Worm (Caenorhabditis elegans) whole organism, L1 larva: ENCODE measurements around the gene Y56A3A.22.

ENCODE experiments used
- C04F5.9 ChIP-seq: sonication (generic microtip); optimal IDR thresholded peaks from 2 replicates; lab custom pipeline; 2016; ENCODE audit warnings: missing genetic modification characterization, missing compliant biosample characterization
- C16A3.4 ChIP-seq: fragments of 150-350 bp; optimal IDR thresholded peaks from 2 replicates; lab custom pipeline; 2014; ENCODE audit warnings: missing biosample characterization, missing genetic modification characterization
- C34B4.2 ChIP-seq: sonication (generic microtip); optimal IDR thresholded peaks from 2 replicates; lab custom pipeline; 2017; ENCODE audit warnings: mild to moderate bottlenecking, missing genetic modification characterization, missing compliant biosample characterization
- F16B12.6 ChIP-seq: fragments of 150-350 bp; optimal IDR thresholded peaks from 2 replicates; lab custom pipeline; 2014; ENCODE audit warnings: missing biosample characterization, missing genetic modification characterization
- Y116A8C.19 ChIP-seq: sonication (generic microtip); optimal IDR thresholded peaks from 2 replicates; lab custom pipeline; 2016; ENCODE audit warnings: missing compliant biosample characterization, missing genetic modification characterization, borderline replicate concordance
- alr-1 ChIP-seq: fragments of 200-800 bp; sonication (Bioruptor generic); optimal IDR thresholded peaks from 2 replicates; lab custom pipeline; 2018; ENCODE audit warnings: borderline replicate concordance, mild to moderate bottlenecking, missing genetic modification characterization, missing compliant biosample characterization
- ama-1 ChIP-seq: fragments of 150-350 bp; optimal IDR thresholded peaks from 2 replicates; lab custom pipeline; 2014
- ceh-63 ChIP-seq: fragments of 200-800 bp; sonication (Bioruptor generic); optimal IDR thresholded peaks from 2 replicates; lab custom pipeline; 2018; ENCODE audit warnings: mild to moderate bottlenecking, missing genetic modification characterization, missing compliant biosample characterization
- ceh-88 ChIP-seq: fragments of 200-800 bp; sonication (Bioruptor generic); IDR thresholded peaks from 2 replicates; pipeline ENCODE4 v1.3.6; 2022; ENCODE audit warnings: missing genetic modification characterization, missing compliant biosample characterization
- ceh-90 ChIP-seq: sonication (generic microtip); optimal IDR thresholded peaks from 2 replicates; lab custom pipeline; 2016; ENCODE audit warnings: missing genetic modification characterization, missing compliant biosample characterization
- elt-2 ChIP-seq: sonication (generic microtip); optimal IDR thresholded peaks from 2 replicates; lab custom pipeline; 2016; ENCODE audit warnings: missing genetic modification characterization, mild to moderate bottlenecking, inconsistent platforms, missing compliant biosample characterization, missing genetic modification reagents
- elt-3 ChIP-seq, 6 experiments: fragments of 150-350 bp in 1 of 6; sonication (generic microtip); optimal IDR thresholded peaks; 2 replicates each; lab custom pipeline; 2017 to 2018; ENCODE audit warnings: missing biosample characterization in 6 of 6, missing genetic modification characterization in 6 of 6, inconsistent platforms in 1 of 6
- fkh-8 ChIP-seq: sonication (generic microtip); optimal IDR thresholded peaks from 2 replicates; lab custom pipeline; 2016; ENCODE audit warnings: mild to moderate bottlenecking, missing genetic modification characterization, missing compliant biosample characterization
- hlh-17 ChIP-seq: fragments of 200-800 bp; sonication (Bioruptor generic); optimal IDR thresholded peaks from 2 replicates; lab custom pipeline; 2018; ENCODE audit warnings: missing genetic modification characterization, mild to moderate bottlenecking, missing compliant biosample characterization, moderate library complexity, borderline replicate concordance
- hpl-2 ChIP-seq: fragments of 150-350 bp; optimal IDR thresholded peaks from 2 replicates; lab custom pipeline; 2014; ENCODE audit warnings: missing biosample characterization, missing genetic modification reagents, missing genetic modification characterization
- irx-1 ChIP-seq: sonication (generic microtip); optimal IDR thresholded peaks from 2 replicates; lab custom pipeline; 2016; ENCODE audit warnings: missing genetic modification characterization, missing compliant biosample characterization
- isw-1 ChIP-seq: fragments of 200-800 bp; sonication (Bioruptor generic); IDR thresholded peaks from 2 replicates; pipeline ENCODE4 v1.3.6; 2022; ENCODE audit warnings: missing genetic modification characterization, missing compliant biosample characterization
- jun-1 ChIP-seq: fragments of 150-350 bp; optimal IDR thresholded peaks from 2 replicates; lab custom pipeline; 2014; ENCODE audit warnings: missing biosample characterization, missing genetic modification reagents, missing genetic modification characterization
- lin-14 ChIP-seq: fragments of 200-800 bp; sonication (Bioruptor generic); optimal IDR thresholded peaks from 2 replicates; lab custom pipeline; 2018; ENCODE audit warnings: mild to moderate bottlenecking, missing genetic modification characterization, moderate library complexity, missing compliant biosample characterization
- lin-35 ChIP-seq, 2 experiments: fragments of 150-350 bp; optimal IDR thresholded peaks; 2 replicates each; lab custom pipeline; 2014; ENCODE audit warnings: missing biosample characterization in 2 of 2, missing genetic modification characterization in 2 of 2, missing genetic modification reagents in 2 of 2
- lsy-2 ChIP-seq, 2 experiments: fragments of 150-350 bp; optimal IDR thresholded peaks; 2 replicates each; lab custom pipeline; 2014; ENCODE audit warnings: missing biosample characterization in 2 of 2, missing genetic modification characterization in 2 of 2
- mab-9 ChIP-seq: fragments of 200-800 bp; sonication (Bioruptor generic); IDR thresholded peaks from 2 replicates; pipeline ENCODE4 v1.3.6; 2022; ENCODE audit warnings: missing genetic modification reagents, missing genetic modification characterization, missing compliant biosample characterization
- mdl-1 ChIP-seq, 2 experiments: fragments of 150-350 bp; optimal IDR thresholded peaks; 2 replicates each; lab custom pipeline; 2014 to 2017; ENCODE audit warnings: missing biosample characterization in 2 of 2, missing genetic modification characterization in 2 of 2, inconsistent platforms in 1 of 2
- mep-1 ChIP-seq: fragments of 150-350 bp; optimal IDR thresholded peaks from 2 replicates; lab custom pipeline; 2014; ENCODE audit warnings: missing biosample characterization, missing genetic modification characterization
- nhr-12 ChIP-seq: sonication (generic microtip); optimal IDR thresholded peaks from 2 replicates; lab custom pipeline; 2017; ENCODE audit warnings: missing biosample characterization, missing genetic modification characterization
- nhr-20 ChIP-seq: sonication (generic microtip); optimal IDR thresholded peaks from 2 replicates; lab custom pipeline; 2016; ENCODE audit warnings: mild to moderate bottlenecking, missing genetic modification characterization, missing compliant biosample characterization
- nhr-237 ChIP-seq: fragments of 150-350 bp; optimal IDR thresholded peaks from 2 replicates; lab custom pipeline; 2014; ENCODE audit warnings: missing biosample characterization, missing genetic modification characterization
- nhr-71 ChIP-seq: sonication (generic microtip); optimal IDR thresholded peaks from 2 replicates; lab custom pipeline; 2016; ENCODE audit warnings: mild to moderate bottlenecking, missing genetic modification characterization, moderate library complexity, missing compliant biosample characterization
- nhr-77 ChIP-seq: fragments of 150-350 bp; optimal IDR thresholded peaks from 2 replicates; lab custom pipeline; 2014; ENCODE audit warnings: missing biosample characterization, missing genetic modification characterization
- nhr-84 ChIP-seq: sonication (generic microtip); optimal IDR thresholded peaks from 2 replicates; lab custom pipeline; 2017; ENCODE audit warnings: missing biosample characterization, missing genetic modification characterization
- nhr-90 ChIP-seq: sonication (generic microtip); optimal IDR thresholded peaks from 2 replicates; lab custom pipeline; 2016; ENCODE audit warnings: mild to moderate bottlenecking, missing genetic modification characterization, missing compliant biosample characterization; ENCODE audit not compliant: poor library complexity
- pax-3 ChIP-seq: fragments of 200-800 bp; sonication (Bioruptor generic); optimal IDR thresholded peaks from 2 replicates; lab custom pipeline; 2018; ENCODE audit warnings: mild to moderate bottlenecking, missing genetic modification characterization, moderate library complexity, missing compliant biosample characterization
- pqm-1 ChIP-seq: sonication (generic microtip); optimal IDR thresholded peaks from 3 replicates; lab custom pipeline; 2017; ENCODE audit warnings: missing biosample characterization, missing genetic modification characterization
- skn-1 ChIP-seq: fragments of 150-350 bp; optimal IDR thresholded peaks from 2 replicates; lab custom pipeline; 2014; ENCODE audit warnings: missing biosample characterization, missing genetic modification characterization
- snpc-4 ChIP-seq: fragments of 150-350 bp; optimal IDR thresholded peaks from 2 replicates; lab custom pipeline; 2014; ENCODE audit warnings: missing biosample characterization, missing genetic modification characterization
- snu-23 ChIP-seq: sonication (generic microtip); optimal IDR thresholded peaks from 2 replicates; lab custom pipeline; 2016; ENCODE audit warnings: missing genetic modification characterization, missing compliant biosample characterization
- sox-4 ChIP-seq: sonication (generic microtip); optimal IDR thresholded peaks from 2 replicates; lab custom pipeline; 2016; ENCODE audit warnings: missing genetic modification characterization, missing compliant biosample characterization
- sup-37 ChIP-seq: fragments of 200-800 bp; sonication (Bioruptor generic); optimal IDR thresholded peaks from 2 replicates; lab custom pipeline; 2018; ENCODE audit warnings: mild to moderate bottlenecking, missing genetic modification characterization, missing compliant biosample characterization
- swsn-7 ChIP-seq: sonication (generic microtip); optimal IDR thresholded peaks from 2 replicates; lab custom pipeline; 2016; ENCODE audit warnings: missing genetic modification characterization, missing compliant biosample characterization
- tbx-2 ChIP-seq: sonication (generic microtip); optimal IDR thresholded peaks from 2 replicates; lab custom pipeline; 2016; ENCODE audit warnings: missing genetic modification characterization, missing compliant biosample characterization
- unc-98 ChIP-seq: fragments of 200-800 bp; sonication (Bioruptor generic); IDR thresholded peaks from 2 replicates; pipeline ENCODE4 v1.3.6; 2022; ENCODE audit warnings: missing genetic modification characterization, missing compliant biosample characterization
- vab-15 ChIP-seq: sonication (generic microtip); optimal IDR thresholded peaks from 2 replicates; lab custom pipeline; 2017; ENCODE audit warnings: missing genotype, mild to moderate bottlenecking, missing genetic modification characterization, missing compliant biosample characterization
- xbp-1 ChIP-seq: sonication (generic microtip); optimal IDR thresholded peaks from 2 replicates; lab custom pipeline; 2016; ENCODE audit warnings: missing genetic modification characterization, missing compliant biosample characterization
- zag-1 ChIP-seq: fragments of 150-350 bp; optimal IDR thresholded peaks from 2 replicates; lab custom pipeline; 2014; ENCODE audit warnings: missing biosample characterization, missing genetic modification characterization
- ztf-11 ChIP-seq, 2 experiments: sonication (generic microtip); optimal IDR thresholded peaks; 2 replicates each; lab custom pipeline; 2016 to 2017; ENCODE audit warnings: missing genetic modification characterization in 2 of 2, missing biosample characterization in 1 of 2, missing compliant biosample characterization in 1 of 2

Gene Y56A3A.22

ce11 chrIII:11915666-11916065 lies 5.8 kb upstream of the Y56A3A.22 start, which contains the start of the genes ndab-1 and npp-16 (continued):
- TF ChIP-seq mep-1 = peak; percentile 24
- TF ChIP-seq sox-4 = peak; percentile 16
- TF ChIP-seq ceh-88 (GFP tag; lab: Robert Waterston, UW) = no peak
- TF ChIP-seq swsn-7 = peak; percentile 37
- no peak for TF ChIP-seq pax-3 (tag; lab: Kevin White, UChicago)
- no peak for TF ChIP-seq vab-15
- no peak for TF ChIP-seq hpl-2 (GFP tag; lab: Kevin White, UChicago)
- peak; percentile 96 for TF ChIP-seq F16B12.6 (tag; lab: Kevin White, UChicago)
- no peak for TF ChIP-seq irx-1 (tag; lab: Kevin White, UChicago)
- TF ChIP-seq xbp-1 (tag; lab: Kevin White, UChicago) = peak; percentile 28
- peak; percentile 52 for TF ChIP-seq lsy-2 (tag; optimal IDR thresholded peaks at IDR 0.05; lab: Kevin White, UChicago)
- no peak for TF ChIP-seq hlh-17 (GFP tag; lab: Kevin White, UChicago)
- TF ChIP-seq ceh-63 (GFP tag; lab: Kevin White, UChicago) = no peak
- no peak for TF ChIP-seq fkh-8 (tag; lab: Kevin White, UChicago)
- peak; percentile 35 for TF ChIP-seq nhr-20 (tag; lab: Kevin White, UChicago)
- peak; percentile 53 for TF ChIP-seq snu-23
- no peak for TF ChIP-seq unc-98 (GFP tag; lab: Robert Waterston, UW)
- no peak for TF ChIP-seq sup-37 (GFP tag; lab: Kevin White, UChicago)
- 0 out of 2 replicates have a peak, but pooled peaks have one; percentile 13 for TF ChIP-seq isw-1
- no peak for TF ChIP-seq zag-1 (tag; lab: Kevin White, UChicago)
- TF ChIP-seq ceh-90 (tag; lab: Kevin White, UChicago) = no peak
- TF ChIP-seq elt-2 = no peak
- no peak for TF ChIP-seq pqm-1 (tag; lab: Kevin White, UChicago)
- peak; percentile 38 to 51 for TF ChIP-seq lin-35 (GFP tag; optimal IDR thresholded peaks at IDR 0.05; lab: Kevin White, UChicago)
- TF ChIP-seq skn-1 (tag; lab: Kevin White, UChicago) = no peak
- no peak for TF ChIP-seq alr-1 (tag; lab: Kevin White, UChicago)
- TF ChIP-seq nhr-77 (tag; lab: Kevin White, UChicago) = no peak
- peak; percentile 33 for TF ChIP-seq tbx-2 (tag; lab: Kevin White, UChicago)
- no peak for TF ChIP-seq C34B4.2 (tag; lab: Kevin White, UChicago)
- no peak for TF ChIP-seq ama-1 (lab: Kevin White, UChicago)
- TF ChIP-seq elt-3 (tag; optimal IDR thresholded peaks at IDR 0.05; lab: Kevin White, UChicago) = no peak

ce11 chrIII:11916260-11916659 lies 5.2 kb upstream of the Y56A3A.22 start:
- no peak for TF ChIP-seq pqm-1 (tag; lab: Kevin White, UChicago)
- no peak for TF ChIP-seq Y116A8C.19 (tag; lab: Kevin White, UChicago)
- TF ChIP-seq snpc-4 (tag; lab: Kevin White, UChicago) = no peak
- TF ChIP-seq jun-1 (tag; lab: Kevin White, UChicago) = no peak
- TF ChIP-seq nhr-12 (tag; lab: Kevin White, UChicago) = no peak
- no peak for TF ChIP-seq lsy-2 (tag; optimal IDR thresholded peaks at IDR 0.05; lab: Kevin White, UChicago)
- no peak for TF ChIP-seq nhr-71 (tag; lab: Kevin White, UChicago)
- no peak for TF ChIP-seq lin-14 (GFP tag; lab: Kevin White, UChicago)
- TF ChIP-seq mdl-1 (tag; optimal IDR thresholded peaks at IDR 0.05; lab: Kevin White, UChicago) = no peak
- no peak for TF ChIP-seq C16A3.4
- no peak for TF ChIP-seq skn-1 (tag; lab: Kevin White, UChicago)
- TF ChIP-seq nhr-84 = no peak
- no peak for TF ChIP-seq nhr-90 (tag; lab: Kevin White, UChicago)
- no peak for TF ChIP-seq mab-9 (GFP tag; lab: Robert Waterston, UW)
- no peak for TF ChIP-seq nhr-20 (tag; lab: Kevin White, UChicago)
- no peak for TF ChIP-seq nhr-237 (tag; lab: Kevin White, UChicago)
- no peak for TF ChIP-seq ztf-11 (tag; optimal IDR thresholded peaks at IDR 0.05; lab: Kevin White, UChicago)
- no peak for TF ChIP-seq C04F5.9 (tag; lab: Kevin White, UChicago)
